Fruit fly (Drosophila melanogaster): ENCODE measurements around the gene CG32277.
A peak's percentile ranks its signal among the peaks of the same experiment; 100 is the strongest.

CG32277 gene

dm6 chr3L:3248714-3249663 lies 43.7 kb upstream of the CG32277 start (continued):
- peak; percentile 56; the same call in 1 of the 2 replicates for TF ChIP-seq ttk (GFP tag; IDR thresholded peaks at IDR 0.05)
- peak; percentile 49 for TF ChIP-seq CG9437 (GFP tag; optimal IDR thresholded peaks at IDR 0.05)
- TF ChIP-seq oc (tag; optimal IDR thresholded peaks at IDR 0.05), result peak; percentile 29
- TF ChIP-seq CG7963 (GFP tag; IDR thresholded peaks at IDR 0.05; ENCODE audit: partially characterized antibody), result no peak
- peak; percentile 96 for TF ChIP-seq lbe (GFP tag; optimal IDR thresholded peaks at IDR 0.05)
- no peak for TF ChIP-seq lola (GFP tag; optimal IDR thresholded peaks at IDR 0.05)
- TF ChIP-seq Abd-B (GFP tag; optimal IDR thresholded peaks at IDR 0.05), result peak; percentile 1
- TF ChIP-seq CG14667 (GFP tag; IDR thresholded peaks at IDR 0.05), result 0 out of 2 replicates have a peak, but pooled peaks have one; percentile 12
- TF ChIP-seq Med (GFP tag), result peak; percentile 84
- peak; percentile 45 for TF ChIP-seq ind (GFP tag; optimal IDR thresholded peaks at IDR 0.05)
- peak; percentile 29 to 58 for TF ChIP-seq chif (GFP tag; optimal IDR thresholded peaks at IDR 0.05)
- TF ChIP-seq sim (GFP tag; IDR thresholded peaks at IDR 0.05), result no peak
- peak; percentile 36 for TF ChIP-seq Blimp-1 (GFP tag; optimal IDR thresholded peaks at IDR 0.05)
- TF ChIP-seq pnt (GFP tag; optimal IDR thresholded peaks at IDR 0.05), result peak; percentile 16
- TF ChIP-seq CG12219 (GFP tag; optimal IDR thresholded peaks at IDR 0.05), result peak; percentile 38
- no peak for TF ChIP-seq CG18764 (GFP tag; optimal IDR thresholded peaks at IDR 0.05)
- TF ChIP-seq Ets65A (GFP tag), result peak; percentile 92
- no peak for TF ChIP-seq CG8388 (GFP tag; optimal IDR thresholded peaks at IDR 0.05)
- TF ChIP-seq CG18476 (GFP tag; optimal IDR thresholded peaks at IDR 0.05), result peak; percentile 9
- TF ChIP-seq Six4 (GFP tag; optimal IDR thresholded peaks at IDR 0.05), result peak; percentile 13
- peak; percentile 74 for TF ChIP-seq nmo (GFP tag; optimal IDR thresholded peaks at IDR 0.05)
- TF ChIP-seq Gsc (GFP tag; IDR thresholded peaks at IDR 0.05), result no peak
- TF ChIP-seq ewg (GFP tag; optimal IDR thresholded peaks at IDR 0.05), result peak; percentile 51
- TF ChIP-seq Hr39 (optimal IDR thresholded peaks at IDR 0.05), result no peak
- TF ChIP-seq phol (tag; optimal IDR thresholded peaks at IDR 0.05), result peak; percentile 56
- no peak for TF ChIP-seq vvl (GFP tag; IDR thresholded peaks at IDR 0.05)
- no peak for TF ChIP-seq Spps (tag; optimal IDR thresholded peaks at IDR 0.05)
- TF ChIP-seq CG18619 (GFP tag; optimal IDR thresholded peaks at IDR 0.05), result peak; percentile 45
- TF ChIP-seq CG17361 (GFP tag; IDR thresholded peaks at IDR 0.05), result peak; percentile 37; the same call in 1 of the 3 replicates
- peak; percentile 0 for TF ChIP-seq CG10267 (tag; optimal IDR thresholded peaks at IDR 0.05)
- TF ChIP-seq ftz-f1 (GFP tag; optimal IDR thresholded peaks at IDR 0.05), result no peak
- TF ChIP-seq CG11504 (tag; optimal IDR thresholded peaks at IDR 0.05), result peak; percentile 70
- TF ChIP-seq CG1233 (GFP tag; optimal IDR thresholded peaks at IDR 0.05), result peak; percentile 28
- TF ChIP-seq CG16815 (GFP tag; optimal IDR thresholded peaks at IDR 0.05), result peak; percentile 33
- peak; percentile 5 for TF ChIP-seq CG15073 (GFP tag; optimal IDR thresholded peaks at IDR 0.05)
- peak; percentile 21 for TF ChIP-seq unpg (GFP tag; optimal IDR thresholded peaks at IDR 0.05)
- TF ChIP-seq CG5953 (GFP tag; IDR thresholded peaks at IDR 0.05), result peak; percentile 37; the same call in 1 of the 2 replicates
- TF ChIP-seq CG5245 (GFP tag; optimal IDR thresholded peaks at IDR 0.05), result peak; percentile 9
- TF ChIP-seq CG14710 (tag; optimal IDR thresholded peaks at IDR 0.05), result peak; percentile 3
- peak; percentile 61; the same call in 1 of the 2 replicates for TF ChIP-seq CG11696 (GFP tag; IDR thresholded peaks at IDR 0.05)
- peak; percentile 27 for TF ChIP-seq CG2875 (GFP tag; optimal IDR thresholded peaks at IDR 0.05)
- TF ChIP-seq CG34422 (GFP tag; IDR thresholded peaks at IDR 0.05), result 0 out of 3 replicates have a peak, but pooled peaks have one; percentile 22
- TF ChIP-seq CG8281 (tag; optimal IDR thresholded peaks at IDR 0.05), result no peak
- TF ChIP-seq Meics (GFP tag; optimal IDR thresholded peaks at IDR 0.05), result peak; percentile 14
- TF ChIP-seq Drgx (GFP tag; IDR thresholded peaks at IDR 0.05), result peak; percentile 79
- no peak for TF ChIP-seq chn (GFP tag; optimal IDR thresholded peaks at IDR 0.05)
- peak; percentile 33; the same call in 1 of the 2 replicates for TF ChIP-seq Atf6 (GFP tag; IDR thresholded peaks at IDR 0.05)
- peak; percentile 55 for TF ChIP-seq CG15269 (tag; optimal IDR thresholded peaks at IDR 0.05)

Measured in whole organism, embryonic.